Worm (Caenorhabditis elegans) whole organism, young adult: ENCODE data around the gene Y40B10A.9.

ENCODE experiments used
- B0261.1 ChIP-seq: sonication (generic microtip); optimal IDR thresholded peaks from 2 replicates; lab custom pipeline; 2016; ENCODE audit warnings: mild to moderate bottlenecking, missing genetic modification characterization, moderate library complexity, missing compliant biosample characterization
- F22D6.2 ChIP-seq: sonication (generic microtip); optimal IDR thresholded peaks from 2 replicates; lab custom pipeline; 2016; ENCODE audit warnings: mild to moderate bottlenecking, missing genetic modification characterization, missing compliant biosample characterization
- ceh-40 ChIP-seq: fragments of 200-800 bp; sonication (Bioruptor generic); IDR thresholded peaks from 2 replicates; pipeline ENCODE4 v1.3.6; 2022; ENCODE audit warnings: missing genetic modification characterization, missing compliant biosample characterization
- hmg-1.2 ChIP-seq: fragments of 200-800 bp; sonication (Bioruptor generic); IDR thresholded peaks from 2 replicates; pipeline ENCODE4 v1.3.6; 2022; ENCODE audit warnings: missing genetic modification reagents, missing genetic modification characterization, missing compliant biosample characterization
- hrde-1 ChIP-seq: sonication (generic microtip); optimal IDR thresholded peaks from 2 replicates; lab custom pipeline; 2016; ENCODE audit warnings: missing genetic modification characterization, mild to moderate bottlenecking, missing compliant biosample characterization, moderate library complexity, missing genotype, missing genetic modification reagents, borderline replicate concordance
- lin-26 ChIP-seq: fragments of 200-800 bp; sonication (Bioruptor generic); IDR thresholded peaks from 2 replicates; pipeline ENCODE4 v1.3.6; 2022; ENCODE audit warnings: missing genetic modification reagents, missing genetic modification characterization, missing compliant biosample characterization
- pbrm-1 ChIP-seq: fragments of 200-800 bp; sonication (Bioruptor generic); IDR thresholded peaks from 2 replicates; pipeline ENCODE4 v1.3.6; 2022; ENCODE audit warnings: missing genetic modification reagents, missing genetic modification characterization, missing compliant biosample characterization
- rec-8 ChIP-seq, 2 experiments: sonication (generic microtip); optimal IDR thresholded peaks; 2 replicates each; lab custom pipeline; 2016; ENCODE audit warnings: mild to moderate bottlenecking in 2 of 2, missing genetic modification characterization in 2 of 2, missing genetic modification reagents in 2 of 2, missing genotype in 2 of 2, missing biosample characterization in 1 of 2, missing compliant biosample characterization in 1 of 2, moderate library complexity in 1 of 2
- ztf-22 ChIP-seq: fragments of 200-800 bp; sonication (Bioruptor generic); optimal IDR thresholded peaks from 2 replicates; lab custom pipeline; 2018; ENCODE audit warnings: mild to moderate bottlenecking, missing genetic modification characterization, moderate library complexity, missing compliant biosample characterization

- TF ChIP-seq pbrm-1 (no peak), lin-26 (GFP tag; lab: Robert Waterston, UW) (no peak), hmg-1.2 (no peak), F22D6.2 (tag; lab: Kevin White, UChicago) (no peak), rec-8 (tag; optimal IDR thresholded peaks at IDR 0.05; lab: Kevin White, UChicago) (no peak), ceh-40 (no peak), hrde-1 (tag; lab: Kevin White, UChicago) (no peak), ztf-22 (GFP tag; lab: Kevin White, UChicago) (no peak), B0261.1 (tag; lab: Kevin White, UChicago) (no peak)
Measured at ce11 chrV:2081269-2081668, 8.6 kb upstream of the Y40B10A.9 start.
